Fruit fly (Drosophila melanogaster) whole organism, wandering third instar larva: ENCODE data around the gene fz.

Source experiments
- Abd-B ChIP-seq: fragments of >200 bp; optimal IDR thresholded peaks from 2 replicates; lab custom pipeline; 2017; ENCODE audit warnings: missing biosample characterization, missing genetic modification characterization
- CG32264 ChIP-seq: fragments of 200-800 bp; sonication (Bioruptor generic); optimal IDR thresholded peaks from 2 replicates; lab custom pipeline; 2016; ENCODE audit warnings: missing biosample characterization, missing genetic modification characterization
- CG9705 ChIP-seq: fragments of 200-800 bp; sonication (Bioruptor generic); optimal IDR thresholded peaks from 2 replicates; lab custom pipeline; 2018; ENCODE audit warnings: missing biosample characterization, mild to moderate bottlenecking, missing genetic modification characterization
- CrebA ChIP-seq: fragments of 200-800 bp; sonication (Bioruptor generic); optimal IDR thresholded peaks from 2 replicates; lab custom pipeline; 2016; ENCODE audit warnings: missing biosample characterization, mild to moderate bottlenecking, missing genetic modification characterization, borderline replicate concordance
- Dfd ChIP-seq: fragments of >200 bp; optimal IDR thresholded peaks from 2 replicates; lab custom pipeline; 2017; ENCODE audit warnings: missing biosample characterization, missing genetic modification characterization
- HLH106 ChIP-seq: fragments of 200-800 bp; optimal IDR thresholded peaks from 3 replicates; lab custom pipeline; 2019; ENCODE audit warnings: missing biosample characterization, mild to moderate bottlenecking, missing genetic modification characterization, moderate library complexity
- Hnf4 ChIP-seq: fragments of 200-800 bp; sonication (Bioruptor generic); optimal IDR thresholded peaks from 2 replicates; lab custom pipeline; 2016; ENCODE audit warnings: missing biosample characterization, mild to moderate bottlenecking, missing genetic modification characterization
- Hr78 ChIP-seq: fragments of >200 bp; optimal IDR thresholded peaks from 2 replicates; lab custom pipeline; 2017; ENCODE audit warnings: missing biosample characterization, missing genetic modification characterization
- Hr83 ChIP-seq: fragments of 200-300 bp; sonication (Bioruptor generic); optimal IDR thresholded peaks from 2 replicates; lab custom pipeline; 2016; ENCODE audit warnings: missing biosample characterization, mild to moderate bottlenecking, missing genetic modification characterization, moderate library complexity; ENCODE audit not compliant: poor library complexity, severe bottlenecking
- Jra ChIP-seq: sonication (Bioruptor generic); optimal IDR thresholded peaks from 2 replicates; lab custom pipeline; 2016; ENCODE audit warnings: missing biosample characterization, missing genetic modification characterization
- Mio ChIP-seq: sonication (Bioruptor generic); optimal IDR thresholded peaks from 2 replicates; lab custom pipeline; 2016; ENCODE audit warnings: missing biosample characterization, missing genetic modification characterization
- Myc ChIP-seq: fragments of >200 bp; optimal IDR thresholded peaks from 2 replicates; lab custom pipeline; 2017
- OdsH ChIP-seq: fragments of 200-800 bp; sonication (Bioruptor generic); optimal IDR thresholded peaks from 2 replicates; lab custom pipeline; 2016; ENCODE audit warnings: missing biosample characterization, mild to moderate bottlenecking, missing genetic modification characterization
- Sp1 ChIP-seq: fragments of 200-800 bp; sonication (Bioruptor generic); optimal IDR thresholded peaks from 3 replicates; lab custom pipeline; 2019; ENCODE audit warnings: missing biosample characterization, mild to moderate bottlenecking, missing genetic modification characterization, moderate library complexity
- br ChIP-seq: fragments of 200-800 bp; sonication (Bioruptor generic); optimal IDR thresholded peaks from 2 replicates; lab custom pipeline; 2016; ENCODE audit warnings: missing biosample characterization, missing genetic modification characterization
- brk ChIP-seq: fragments of 200-800 bp; sonication (Bioruptor generic); optimal IDR thresholded peaks from 2 replicates; lab custom pipeline; 2016; ENCODE audit warnings: missing biosample characterization, mild to moderate bottlenecking, missing genetic modification characterization
- dl ChIP-seq, 2 experiments: fragments of 175-275, 200-275 bp in 1 of 2; fragments of 200-275 bp in 1 of 2; sonication (Bioruptor generic); optimal IDR thresholded peaks; lab custom pipeline; 2018; ENCODE audit warnings: mild to moderate bottlenecking in 2 of 2, missing biosample characterization in 2 of 2, missing genetic modification characterization in 2 of 2, moderate library complexity in 2 of 2; ENCODE audit not compliant: partially characterized antibody in 2 of 2, insufficient read depth in 1 of 2
- dmrt93B ChIP-seq: fragments of 200-800 bp; sonication (Bioruptor generic); optimal IDR thresholded peaks from 2 replicates; lab custom pipeline; 2018; ENCODE audit warnings: missing biosample characterization, mild to moderate bottlenecking, missing genetic modification characterization
- dsf ChIP-seq: sonication (Bioruptor generic); optimal IDR thresholded peaks from 2 replicates; lab custom pipeline; 2016; ENCODE audit warnings: missing biosample characterization, missing genetic modification characterization, borderline replicate concordance
- ey ChIP-seq: fragments of 200-800 bp; sonication (Bioruptor generic); optimal IDR thresholded peaks from 2 replicates; lab custom pipeline; 2016; ENCODE audit warnings: missing biosample characterization, missing genetic modification characterization
- foxo ChIP-seq, 2 experiments: fragments of 200-800 bp; sonication (Bioruptor generic); optimal IDR thresholded peaks; 2 replicates in 1 of 2; 3 replicates in 1 of 2; lab custom pipeline; 2016 to 2017; ENCODE audit warnings: missing biosample characterization in 2 of 2, missing genetic modification characterization in 2 of 2
- fru ChIP-seq: fragments of 200-800 bp; sonication (Bioruptor generic); optimal IDR thresholded peaks from 3 replicates; lab custom pipeline; 2016; ENCODE audit warnings: missing biosample characterization, mild to moderate bottlenecking, missing genetic modification characterization
- h ChIP-seq: fragments of 200-800 bp; sonication (Bioruptor generic); optimal IDR thresholded peaks from 3 replicates; lab custom pipeline; 2016; ENCODE audit warnings: missing biosample characterization, mild to moderate bottlenecking, missing genetic modification characterization
- jim ChIP-seq: fragments of 175-275, 200-325 bp; sonication (Bioruptor generic); optimal IDR thresholded peaks from 2 replicates; lab custom pipeline; 2016; ENCODE audit warnings: missing biosample characterization, mild to moderate bottlenecking, missing genetic modification characterization
- psq ChIP-seq: fragments of 200-800 bp; sonication (Bioruptor generic); optimal IDR thresholded peaks from 3 replicates; lab custom pipeline; 2017; ENCODE audit warnings: missing biosample characterization, mild to moderate bottlenecking, missing genetic modification characterization, moderate library complexity
- rgr ChIP-seq: fragments of 200-800 bp; sonication (Bioruptor generic); optimal IDR thresholded peaks from 3 replicates; lab custom pipeline; 2016; ENCODE audit warnings: missing biosample characterization, mild to moderate bottlenecking, missing genetic modification characterization
- sage ChIP-seq: fragments of 200-800 bp; sonication (Bioruptor generic); optimal IDR thresholded peaks from 2 replicates; lab custom pipeline; 2016; ENCODE audit warnings: missing biosample characterization, mild to moderate bottlenecking, missing genetic modification characterization
- tai ChIP-seq: sonication (Bioruptor generic); optimal IDR thresholded peaks from 2 replicates; lab custom pipeline; 2016; ENCODE audit warnings: missing biosample characterization, missing genetic modification characterization
- usp ChIP-seq: fragments of >200 bp; optimal IDR thresholded peaks from 2 replicates; lab custom pipeline; 2017; ENCODE audit warnings: missing biosample characterization, missing genetic modification characterization
- woc ChIP-seq: sonication (Bioruptor generic); optimal IDR thresholded peaks from 2 replicates; lab custom pipeline; 2016; ENCODE audit warnings: missing biosample characterization, mild to moderate bottlenecking, missing genetic modification characterization

The fz gene

DNA sequence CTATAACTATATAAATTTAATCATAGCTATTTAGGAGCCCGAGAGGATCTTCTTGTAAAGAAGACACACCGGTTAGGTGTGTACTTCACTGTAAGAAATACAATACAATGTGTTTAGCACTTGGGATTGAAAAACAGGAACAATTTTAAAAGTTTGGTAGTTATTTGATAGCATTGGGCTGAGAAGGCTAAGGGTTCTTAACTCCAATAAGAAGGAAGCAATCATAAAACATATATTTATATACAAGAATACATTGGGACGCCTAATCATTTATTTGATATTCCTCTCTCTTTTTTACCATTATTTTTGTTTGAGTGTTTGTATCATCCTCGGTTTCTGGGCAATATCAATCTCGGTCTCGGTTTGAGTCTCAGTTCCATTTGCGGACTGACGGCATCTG, 72.4 kb downstream of the fz start:
- TF ChIP-seq OdsH (GFP tag; lab: Kevin White, UChicago) (no peak), jim (GFP tag; lab: Kevin White, UChicago) (no peak), tai (GFP tag; lab: Kevin White, UChicago) (no peak), HLH106 (tag; lab: Kevin White, UChicago) (no peak), Hnf4 (GFP tag; lab: Kevin White, UChicago) (no peak), dl (GFP tag; optimal IDR thresholded peaks at IDR 0.05; lab: Kevin White, UChicago; ENCODE audit: insufficient read depth in 1 of 2, partially characterized antibody in 2 of 2) (no peak), Abd-B (GFP tag; lab: Kevin White, UChicago) (no peak), Hr78 (GFP tag; lab: Kevin White, UChicago) (no peak), foxo (GFP tag; optimal IDR thresholded peaks at IDR 0.05; lab: Kevin White, UChicago) (no peak), Myc (lab: Kevin White, UChicago) (no peak), sage (no peak)

DNA sequence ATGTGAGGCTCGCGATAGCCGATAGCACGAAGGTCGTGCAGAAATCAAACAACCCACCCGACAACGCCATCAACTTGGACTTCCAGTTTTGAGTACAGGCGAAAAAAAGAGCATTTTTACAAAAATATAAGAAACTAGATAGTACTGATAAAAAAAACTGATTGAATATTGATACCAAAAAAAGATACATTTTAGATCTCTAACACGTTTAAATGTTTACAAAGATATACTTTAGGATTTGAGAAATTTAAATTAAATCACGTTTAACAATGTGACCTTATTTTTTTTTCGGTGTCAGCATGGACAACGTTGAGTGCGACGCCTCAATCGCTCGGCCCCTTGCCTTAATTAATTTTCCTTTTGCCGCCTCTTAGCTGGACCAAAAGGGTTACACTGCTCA, 76.1 kb downstream of the fz start:
- no peak for TF ChIP-seq CG9705 (GFP tag; lab: Kevin White, UChicago)
- TF ChIP-seq Dfd: no peak
- TF ChIP-seq Jra: no peak
- TF ChIP-seq foxo (GFP tag; optimal IDR thresholded peaks at IDR 0.05; lab: Kevin White, UChicago): peak in 1 of 2 experiments; percentile 59
- peak; percentile 69 for TF ChIP-seq ey (GFP tag; lab: Kevin White, UChicago)
- TF ChIP-seq jim (GFP tag; lab: Kevin White, UChicago): no peak
- TF ChIP-seq fru (GFP tag; lab: Kevin White, UChicago): peak; percentile 72
- TF ChIP-seq rgr: peak; percentile 52
- TF ChIP-seq psq: peak; percentile 34
- TF ChIP-seq OdsH (GFP tag; lab: Kevin White, UChicago): peak; percentile 55
- peak; percentile 52 for TF ChIP-seq Sp1 (GFP tag; lab: Kevin White, UChicago)
- peak; percentile 49 for TF ChIP-seq woc (GFP tag; lab: Kevin White, UChicago)
- TF ChIP-seq CrebA (GFP tag; lab: Kevin White, UChicago): no peak
- no peak for TF ChIP-seq CG32264 (GFP tag; lab: Kevin White, UChicago)
- TF ChIP-seq HLH106 (tag; lab: Kevin White, UChicago): peak; percentile 25
- TF ChIP-seq br (GFP tag; lab: Kevin White, UChicago): peak; percentile 28
- TF ChIP-seq tai (GFP tag; lab: Kevin White, UChicago): no peak
- TF ChIP-seq h (GFP tag; lab: Kevin White, UChicago): peak; percentile 50
- no peak for TF ChIP-seq brk (GFP tag; lab: Kevin White, UChicago)

DNA sequence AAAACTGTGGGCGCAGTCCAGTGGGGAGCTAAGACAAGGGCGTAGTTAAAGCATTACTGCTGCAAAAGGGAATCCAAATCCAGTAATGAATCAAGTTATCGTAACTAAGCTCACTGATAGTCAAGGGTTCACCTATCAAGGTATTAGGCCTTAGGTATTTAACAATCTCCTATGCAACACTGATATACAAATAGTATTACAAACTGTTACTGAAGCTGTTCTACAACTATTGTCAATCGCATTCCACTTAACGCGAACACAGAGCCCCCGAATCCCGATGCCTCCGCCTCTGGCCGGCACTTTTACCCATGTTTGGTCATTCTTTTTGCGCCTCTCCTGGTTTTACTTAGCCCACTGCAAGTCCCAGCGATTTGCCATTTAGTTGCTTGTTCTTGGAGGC, 76.7 kb downstream of the fz start:
- TF ChIP-seq foxo (GFP tag; optimal IDR thresholded peaks at IDR 0.05; lab: Kevin White, UChicago) (peak in 1 of 2 experiments; percentile 11), br (GFP tag; lab: Kevin White, UChicago) (no peak), Sp1 (GFP tag; lab: Kevin White, UChicago) (peak; percentile 6), ey (GFP tag; lab: Kevin White, UChicago) (peak; percentile 35), OdsH (GFP tag; lab: Kevin White, UChicago) (no peak), CrebA (GFP tag; lab: Kevin White, UChicago) (no peak), HLH106 (tag; lab: Kevin White, UChicago) (peak; percentile 48), Hr78 (GFP tag; lab: Kevin White, UChicago) (no peak)

DNA sequence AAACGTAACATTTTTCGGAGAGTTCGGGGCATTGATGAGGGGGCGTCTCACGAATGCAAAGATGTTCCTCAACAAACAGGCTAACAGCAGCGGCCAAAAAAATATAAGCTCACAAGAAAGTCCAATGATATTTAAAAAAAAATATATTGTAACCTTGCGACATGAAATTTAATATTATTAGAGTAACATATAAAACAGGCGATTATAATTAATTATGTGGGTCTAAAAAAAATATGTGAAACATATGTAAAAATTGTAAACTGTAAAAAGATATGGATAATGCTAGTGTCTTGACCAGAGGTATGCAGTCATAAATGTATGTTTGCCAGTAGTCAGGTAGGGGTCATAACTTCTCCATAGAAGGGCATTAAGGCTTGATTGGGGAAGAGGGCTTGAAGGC, 79.0 kb downstream of the fz start:
- no peak for TF ChIP-seq Mio
- TF ChIP-seq foxo (GFP tag; optimal IDR thresholded peaks at IDR 0.05; lab: Kevin White, UChicago): peak in 1 of 2 experiments; percentile 55
- peak; percentile 34 for TF ChIP-seq ey (GFP tag; lab: Kevin White, UChicago)
- TF ChIP-seq HLH106 (tag; lab: Kevin White, UChicago): peak; percentile 28
- TF ChIP-seq OdsH (GFP tag; lab: Kevin White, UChicago): peak; percentile 59
- peak; percentile 16 for TF ChIP-seq tai (GFP tag; lab: Kevin White, UChicago)
- TF ChIP-seq psq: peak; percentile 52
- TF ChIP-seq brk (GFP tag; lab: Kevin White, UChicago): peak; percentile 7
- no peak for TF ChIP-seq CG9705 (GFP tag; lab: Kevin White, UChicago)
- TF ChIP-seq fru (GFP tag; lab: Kevin White, UChicago): peak; percentile 53
- TF ChIP-seq dl (GFP tag; optimal IDR thresholded peaks at IDR 0.05; lab: Kevin White, UChicago; ENCODE audit: insufficient read depth in 1 of 2, partially characterized antibody in 2 of 2): no peak
- no peak for TF ChIP-seq Dfd
- no peak for TF ChIP-seq Myc (lab: Kevin White, UChicago)
- TF ChIP-seq sage: no peak
- TF ChIP-seq woc (GFP tag; lab: Kevin White, UChicago): peak; percentile 23
- TF ChIP-seq dsf (GFP tag; lab: Kevin White, UChicago): no peak
- no peak for TF ChIP-seq Hr83 (GFP tag; lab: Kevin White, UChicago)
- peak; percentile 58 for TF ChIP-seq Sp1 (GFP tag; lab: Kevin White, UChicago)
- no peak for TF ChIP-seq br (GFP tag; lab: Kevin White, UChicago)
- no peak for TF ChIP-seq Hnf4 (GFP tag; lab: Kevin White, UChicago)
- no peak for TF ChIP-seq dmrt93B (GFP tag; lab: Kevin White, UChicago)
- peak; percentile 47 for TF ChIP-seq rgr
- TF ChIP-seq h (GFP tag; lab: Kevin White, UChicago): peak; percentile 51
- no peak for TF ChIP-seq usp (GFP tag; lab: Kevin White, UChicago)
- TF ChIP-seq CrebA (GFP tag; lab: Kevin White, UChicago): no peak
